Worm (Caenorhabditis elegans) whole organism, L1 larva: ENCODE data around the gene ntl-4.

Experiments used
- C16A3.4 ChIP-seq: fragments of 150-350 bp; optimal IDR thresholded peaks from 2 replicates; lab custom pipeline; 2014; ENCODE audit warnings: missing biosample characterization, missing genetic modification characterization
- C34B4.2 ChIP-seq: sonication (generic microtip); optimal IDR thresholded peaks from 2 replicates; lab custom pipeline; 2017; ENCODE audit warnings: mild to moderate bottlenecking, missing genetic modification characterization, missing compliant biosample characterization
- F16B12.6 ChIP-seq: fragments of 150-350 bp; optimal IDR thresholded peaks from 2 replicates; lab custom pipeline; 2014; ENCODE audit warnings: missing biosample characterization, missing genetic modification characterization
- Y116A8C.19 ChIP-seq: sonication (generic microtip); optimal IDR thresholded peaks from 2 replicates; lab custom pipeline; 2016; ENCODE audit warnings: missing compliant biosample characterization, missing genetic modification characterization, borderline replicate concordance
- ceh-82 ChIP-seq, 3 experiments: fragments of 150-350 bp in 1 of 3; sonication (generic microtip) in 2 of 3; optimal IDR thresholded peaks; 2 replicates each; lab custom pipeline; 2014 to 2017; ENCODE audit warnings: missing biosample characterization in 3 of 3, missing genetic modification characterization in 3 of 3
- dsc-1 ChIP-seq: sonication (generic microtip); optimal IDR thresholded peaks from 2 replicates; lab custom pipeline; 2016; ENCODE audit warnings: mild to moderate bottlenecking, missing genetic modification characterization, missing compliant biosample characterization
- efl-1 ChIP-seq, 4 experiments: fragments of 150-350 bp; optimal IDR thresholded peaks in 3 of 4; peaks in 1 of 4; 1 replicate in 1 of 4; 2 replicates in 3 of 4; lab custom pipeline; 2014; ENCODE audit warnings: missing biosample characterization in 2 of 4, missing genetic modification characterization in 2 of 4, missing genetic modification reagents in 2 of 4
- egl-13 ChIP-seq: sonication (generic microtip); optimal IDR thresholded peaks from 2 replicates; lab custom pipeline; 2016; ENCODE audit warnings: missing genotype, missing genetic modification reagents, missing genetic modification characterization, missing compliant biosample characterization
- elt-2 ChIP-seq: sonication (generic microtip); optimal IDR thresholded peaks from 2 replicates; lab custom pipeline; 2016; ENCODE audit warnings: missing genetic modification characterization, mild to moderate bottlenecking, inconsistent platforms, missing compliant biosample characterization, missing genetic modification reagents
- elt-3 ChIP-seq, 6 experiments: fragments of 150-350 bp in 1 of 6; sonication (generic microtip); optimal IDR thresholded peaks; 2 replicates each; lab custom pipeline; 2017 to 2018; ENCODE audit warnings: missing biosample characterization in 6 of 6, missing genetic modification characterization in 6 of 6, inconsistent platforms in 1 of 6
- grh-1 ChIP-seq: fragments of 200-800 bp; sonication (Bioruptor generic); IDR thresholded peaks from 2 replicates; pipeline ENCODE4 v1.3.6; 2022; ENCODE audit warnings: missing genetic modification reagents, missing genetic modification characterization, missing compliant biosample characterization
- hlh-17 ChIP-seq: fragments of 200-800 bp; sonication (Bioruptor generic); optimal IDR thresholded peaks from 2 replicates; lab custom pipeline; 2018; ENCODE audit warnings: missing genetic modification characterization, mild to moderate bottlenecking, missing compliant biosample characterization, moderate library complexity, borderline replicate concordance
- hlh-4 ChIP-seq: sonication (generic microtip); optimal IDR thresholded peaks from 2 replicates; lab custom pipeline; 2016; ENCODE audit warnings: mild to moderate bottlenecking, missing genetic modification characterization, missing compliant biosample characterization
- irx-1 ChIP-seq: sonication (generic microtip); optimal IDR thresholded peaks from 2 replicates; lab custom pipeline; 2016; ENCODE audit warnings: missing genetic modification characterization, missing compliant biosample characterization
- jun-1 ChIP-seq: fragments of 150-350 bp; optimal IDR thresholded peaks from 2 replicates; lab custom pipeline; 2014; ENCODE audit warnings: missing biosample characterization, missing genetic modification reagents, missing genetic modification characterization
- lsy-2 ChIP-seq, 2 experiments: fragments of 150-350 bp; optimal IDR thresholded peaks; 2 replicates each; lab custom pipeline; 2014; ENCODE audit warnings: missing biosample characterization in 2 of 2, missing genetic modification characterization in 2 of 2
- mab-9 ChIP-seq: fragments of 200-800 bp; sonication (Bioruptor generic); IDR thresholded peaks from 2 replicates; pipeline ENCODE4 v1.3.6; 2022; ENCODE audit warnings: missing genetic modification reagents, missing genetic modification characterization, missing compliant biosample characterization
- mdl-1 ChIP-seq, 2 experiments: fragments of 150-350 bp; optimal IDR thresholded peaks; 2 replicates each; lab custom pipeline; 2014 to 2017; ENCODE audit warnings: missing biosample characterization in 2 of 2, missing genetic modification characterization in 2 of 2, inconsistent platforms in 1 of 2
- nhr-11 ChIP-seq: fragments of 150-350 bp; optimal IDR thresholded peaks from 2 replicates; lab custom pipeline; 2014; ENCODE audit warnings: missing biosample characterization, missing genetic modification characterization
- nhr-19 ChIP-seq: fragments of 200-800 bp; sonication (Bioruptor generic); conservative IDR thresholded peaks from 2 replicates; pipeline ENCODE4 v1.3.6; 2022; ENCODE audit warnings: missing genetic modification characterization, missing compliant biosample characterization
- nhr-20 ChIP-seq: sonication (generic microtip); optimal IDR thresholded peaks from 2 replicates; lab custom pipeline; 2016; ENCODE audit warnings: mild to moderate bottlenecking, missing genetic modification characterization, missing compliant biosample characterization
- nhr-28 ChIP-seq: fragments of 150-350 bp; optimal IDR thresholded peaks from 2 replicates; lab custom pipeline; 2014; ENCODE audit warnings: missing biosample characterization, missing genetic modification characterization
- nhr-71 ChIP-seq: sonication (generic microtip); optimal IDR thresholded peaks from 2 replicates; lab custom pipeline; 2016; ENCODE audit warnings: mild to moderate bottlenecking, missing genetic modification characterization, moderate library complexity, missing compliant biosample characterization
- nhr-85 ChIP-seq: sonication (generic microtip); peaks from one replicate; lab custom pipeline; 2016; ENCODE audit warnings: missing genetic modification characterization, inconsistent platforms, missing compliant biosample characterization
- pax-3 ChIP-seq: fragments of 200-800 bp; sonication (Bioruptor generic); optimal IDR thresholded peaks from 2 replicates; lab custom pipeline; 2018; ENCODE audit warnings: mild to moderate bottlenecking, missing genetic modification characterization, moderate library complexity, missing compliant biosample characterization
- pqm-1 ChIP-seq: sonication (generic microtip); optimal IDR thresholded peaks from 3 replicates; lab custom pipeline; 2017; ENCODE audit warnings: missing biosample characterization, missing genetic modification characterization
- rnt-1 ChIP-seq: sonication (generic microtip); optimal IDR thresholded peaks from 2 replicates; lab custom pipeline; 2016; ENCODE audit warnings: mild to moderate bottlenecking, missing genetic modification characterization, moderate library complexity, missing compliant biosample characterization
- skn-1 ChIP-seq: fragments of 150-350 bp; optimal IDR thresholded peaks from 2 replicates; lab custom pipeline; 2014; ENCODE audit warnings: missing biosample characterization, missing genetic modification characterization
- sptf-1 ChIP-seq: fragments of 150-350 bp; optimal IDR thresholded peaks from 2 replicates; lab custom pipeline; 2014; ENCODE audit warnings: missing biosample characterization, missing genetic modification characterization
- swsn-7 ChIP-seq: sonication (generic microtip); optimal IDR thresholded peaks from 2 replicates; lab custom pipeline; 2016; ENCODE audit warnings: missing genetic modification characterization, missing compliant biosample characterization
- unc-130 ChIP-seq: fragments of 150-350 bp; optimal IDR thresholded peaks from 2 replicates; lab custom pipeline; 2017; ENCODE audit warnings: missing biosample characterization, missing genetic modification characterization, inconsistent platforms
- unc-30 ChIP-seq: sonication (generic microtip); optimal IDR thresholded peaks from 2 replicates; lab custom pipeline; 2017; ENCODE audit warnings: missing biosample characterization, missing genetic modification characterization
- unc-86 ChIP-seq: sonication (generic microtip); optimal IDR thresholded peaks from 2 replicates; lab custom pipeline; 2016; ENCODE audit warnings: missing genetic modification characterization, missing compliant biosample characterization
- vab-15 ChIP-seq: sonication (generic microtip); optimal IDR thresholded peaks from 2 replicates; lab custom pipeline; 2017; ENCODE audit warnings: missing genotype, mild to moderate bottlenecking, missing genetic modification characterization, missing compliant biosample characterization
- ztf-4 ChIP-seq: fragments of 150-350 bp; optimal IDR thresholded peaks from 2 replicates; lab custom pipeline; 2014; ENCODE audit warnings: missing biosample characterization, missing genetic modification characterization

The ntl-4 gene

ce11 chrIV:7926102-7926840, 15.9 kb downstream of the ntl-4 start, which contains the start of gene rps-2 (continued):
- TF ChIP-seq Y116A8C.19 (tag; lab: Kevin White, UChicago), result no peak
- no peak for TF ChIP-seq ztf-4
- no peak for TF ChIP-seq nhr-28 (tag; lab: Kevin White, UChicago)
- TF ChIP-seq sptf-1 (tag; lab: Kevin White, UChicago), result no peak

ce11 chrIV:7927218-7927617, 16.8 kb downstream of the ntl-4 start, which contains the start of gene C49H3.12:
TSS of gene C49H3.12 (minus strand) at chrIV:7927318.
- peak; percentile 3 for TF ChIP-seq nhr-85 (tag; lab: Kevin White, UChicago)
- no peak for TF ChIP-seq hlh-17
- no peak for TF ChIP-seq efl-1 (optimal IDR thresholded peaks at IDR 0.05; lab: Kevin White, UChicago)
- TF ChIP-seq efl-1 (GFP tag; optimal IDR thresholded peaks at IDR 0.05 in 1 of 2; lab: Kevin White, UChicago), result peak in 1 of 2 experiments; percentile 7

ce11 chrIV:7927852-7928251, 17.5 kb downstream of the ntl-4 start, which contains the start of gene gcy-8:
TSS of gene gcy-8 (plus strand) at chrIV:7928152.
- TF ChIP-seq dsc-1 (tag; lab: Kevin White, UChicago) (peak; percentile 51), lsy-2 (tag; optimal IDR thresholded peaks at IDR 0.05; lab: Kevin White, UChicago) (no peak), elt-2 (tag; lab: Kevin White, UChicago) (no peak), mdl-1 (tag; optimal IDR thresholded peaks at IDR 0.05; lab: Kevin White, UChicago) (no peak), nhr-85 (tag; lab: Kevin White, UChicago) (peak; percentile 32), jun-1 (no peak), F16B12.6 (tag; lab: Kevin White, UChicago) (no peak), pax-3 (tag; lab: Kevin White, UChicago) (no peak), C34B4.2 (tag; lab: Kevin White, UChicago) (no peak)

ce11 chrIV:7931873-7932272, 21.5 kb downstream of the ntl-4 start:
- no peak for TF ChIP-seq nhr-20 (tag; lab: Kevin White, UChicago)
- no peak for TF ChIP-seq swsn-7 (tag; lab: Kevin White, UChicago)
- TF ChIP-seq grh-1, result no peak

- TF ChIP-seq irx-1 (tag; lab: Kevin White, UChicago) (no peak), efl-1 (optimal IDR thresholded peaks at IDR 0.05; lab: Kevin White, UChicago) (no peak), efl-1 (GFP tag; optimal IDR thresholded peaks at IDR 0.05 in 1 of 2; lab: Kevin White, UChicago) (no peak), hlh-4 (no peak), ceh-82 (tag; optimal IDR thresholded peaks at IDR 0.05; lab: Kevin White, UChicago) (no peak), unc-130 (tag; lab: Kevin White, UChicago) (no peak), egl-13 (tag; lab: Kevin White, UChicago) (no peak), pqm-1 (tag; lab: Kevin White, UChicago) (no peak), nhr-11 (tag; lab: Kevin White, UChicago) (no peak), C16A3.4 (tag; lab: Kevin White, UChicago) (no peak), elt-3 (tag; optimal IDR thresholded peaks at IDR 0.05; lab: Kevin White, UChicago) (no peak), jun-1 (no peak), skn-1 (tag; lab: Kevin White, UChicago) (no peak), unc-86 (no peak), nhr-71 (tag; lab: Kevin White, UChicago) (no peak), rnt-1 (tag; lab: Kevin White, UChicago) (no peak), pax-3 (tag; lab: Kevin White, UChicago) (no peak), vab-15 (tag; lab: Kevin White, UChicago) (no peak), nhr-19 (no peak), mab-9 (GFP tag; lab: Robert Waterston, UW) (no peak), unc-30 (tag; lab: Kevin White, UChicago) (no peak)
Measured at ce11 chrIV:7933733-7934132, 23.4 kb downstream of the ntl-4 start, which contains the start of gene bbs-2. TSS of gene bbs-2 (plus strand) at chrIV:7934033.
